Fruit fly (Drosophila melanogaster): ENCODE measurements around the gene Pop4.

dm6 chr3L:7961973-7962753, 16.3 kb downstream of the Pop4 start:
- no peak for TF ChIP-seq psq (GFP tag; optimal IDR thresholded peaks at IDR 0.05)
- no peak for TF ChIP-seq lola (GFP tag; optimal IDR thresholded peaks at IDR 0.05)
- no peak for TF ChIP-seq h (GFP tag; optimal IDR thresholded peaks at IDR 0.05)
- TF ChIP-seq CG9705 (GFP tag; optimal IDR thresholded peaks at IDR 0.05) = no peak
- TF ChIP-seq sage (GFP tag; optimal IDR thresholded peaks at IDR 0.05) = no peak
- TF ChIP-seq OdsH (GFP tag; optimal IDR thresholded peaks at IDR 0.05) = no peak
- TF ChIP-seq Sp1 (GFP tag; optimal IDR thresholded peaks at IDR 0.05) = no peak

Measured in whole organism, wandering third instar larva.